Worm (Caenorhabditis elegans): ENCODE results near the gene C26D10.3.

Gene C26D10.3

DNA sequence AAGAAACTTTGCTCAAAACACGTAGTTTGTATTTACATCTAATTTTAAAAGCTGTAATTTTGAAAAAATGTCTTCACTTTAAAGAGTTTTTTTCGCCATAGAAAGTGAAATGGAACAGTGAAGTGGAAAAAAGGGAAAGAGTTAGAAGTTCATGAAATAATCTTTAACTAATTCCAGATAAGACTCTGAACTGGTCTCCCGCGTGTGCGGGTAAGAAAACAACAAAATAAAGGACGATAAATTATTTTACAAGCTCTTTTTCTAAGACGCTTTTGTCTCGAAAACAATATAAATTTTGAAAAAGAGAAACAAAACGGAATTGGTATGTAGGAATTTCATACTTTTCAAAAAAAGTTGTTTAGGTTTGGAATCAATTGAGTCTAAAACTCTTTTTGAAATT lies 8.5 kb upstream of the C26D10.3 start:
- TF ChIP-seq tab-1 (GFP tag; IDR thresholded peaks at IDR 0.05), result no peak
- no peak for TF ChIP-seq klf-2 (GFP tag; conservative IDR thresholded peaks at IDR 0.05)
- no peak for TF ChIP-seq ztf-23 (GFP tag; IDR thresholded peaks at IDR 0.05)
- TF ChIP-seq flt-1 (GFP tag; IDR thresholded peaks at IDR 0.05), result no peak
- TF ChIP-seq med-1 (GFP tag; optimal IDR thresholded peaks at IDR 0.05; ENCODE audit: insufficient read depth), result no peak
- no peak for TF ChIP-seq T22C8.4 (GFP tag; IDR thresholded peaks at IDR 0.05)
- TF ChIP-seq cog-1 (tag; optimal IDR thresholded peaks at IDR 0.05), result no peak
- TF ChIP-seq ztf-29 (GFP tag; IDR thresholded peaks at IDR 0.05), result no peak
- TF ChIP-seq ref-1 (GFP tag; conservative IDR thresholded peaks at IDR 0.05), result no peak

DNA sequence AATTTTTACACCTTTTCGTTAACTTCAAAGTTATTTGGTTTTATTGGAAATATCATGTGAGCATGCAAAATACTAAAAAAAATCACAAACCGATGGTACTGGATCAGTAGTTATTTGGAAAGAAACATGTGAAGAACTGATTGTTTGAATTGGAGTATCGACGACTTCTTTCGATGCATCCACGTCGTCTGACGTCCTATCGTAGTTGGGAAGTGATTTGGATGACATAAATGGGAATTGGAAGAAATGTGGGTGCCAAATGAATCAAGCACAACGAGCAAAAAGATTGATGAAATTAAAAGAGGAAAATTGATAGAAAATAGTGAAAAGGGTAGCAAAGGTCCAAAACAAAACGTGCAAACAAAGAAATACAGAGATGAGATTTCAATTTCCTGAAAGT lies 3.9 kb upstream of the C26D10.3 start, which contains the start of gene shw-1:
Gene shw-1 (minus strand): TSS at position 228 of the 400 bp plus-strand sequence.
- TF ChIP-seq flt-1 (GFP tag; IDR thresholded peaks at IDR 0.05), result no peak
- TF ChIP-seq ztf-23 (GFP tag; IDR thresholded peaks at IDR 0.05), result no peak
- no peak for TF ChIP-seq ztf-29 (GFP tag; IDR thresholded peaks at IDR 0.05)
- TF ChIP-seq T22C8.4 (GFP tag; IDR thresholded peaks at IDR 0.05), result no peak
- TF ChIP-seq tab-1 (GFP tag; IDR thresholded peaks at IDR 0.05), result no peak
- TF ChIP-seq cog-1 (tag; optimal IDR thresholded peaks at IDR 0.05), result no peak
- TF ChIP-seq ref-1 (GFP tag; conservative IDR thresholded peaks at IDR 0.05), result no peak
- no peak for TF ChIP-seq klf-2 (GFP tag; conservative IDR thresholded peaks at IDR 0.05)
- no peak for TF ChIP-seq med-1 (GFP tag; optimal IDR thresholded peaks at IDR 0.05; ENCODE audit: insufficient read depth)

DNA sequence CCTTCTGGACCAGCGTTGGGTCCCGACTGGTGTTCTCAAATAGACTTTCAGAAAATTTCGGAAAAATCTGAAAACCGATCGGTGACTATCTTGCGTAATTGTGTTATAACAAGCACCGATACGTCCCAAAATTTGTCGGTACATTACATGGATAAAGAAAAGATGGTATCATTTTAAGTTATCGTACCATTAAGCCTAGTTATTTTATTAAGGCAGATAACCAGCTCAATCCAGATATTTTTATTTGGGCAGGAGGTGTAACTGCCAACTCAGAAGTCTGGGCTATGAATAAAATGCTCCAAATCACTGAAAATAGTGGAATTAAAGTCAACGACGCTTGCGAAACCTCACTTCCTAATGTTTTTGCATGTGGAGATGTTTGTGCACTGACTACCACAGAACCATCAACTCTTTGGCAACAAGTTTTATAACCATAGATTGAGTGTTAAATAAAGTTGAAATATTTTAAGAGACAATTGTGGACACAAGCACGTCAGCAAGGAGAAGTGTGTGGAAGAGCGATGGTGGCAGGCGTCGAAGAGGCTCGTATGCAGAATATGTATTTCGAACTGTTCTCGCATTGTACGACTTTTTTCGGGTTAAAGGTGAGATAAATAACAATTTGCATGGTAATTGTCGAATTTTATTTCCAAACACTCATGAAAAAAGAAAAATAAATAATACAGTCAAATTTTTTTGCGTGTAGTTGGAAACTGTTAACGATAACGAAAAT lies 1.2 kb downstream of the C26D10.3 start:
- no peak for TF ChIP-seq cog-1 (tag; optimal IDR thresholded peaks at IDR 0.05)

DNA sequence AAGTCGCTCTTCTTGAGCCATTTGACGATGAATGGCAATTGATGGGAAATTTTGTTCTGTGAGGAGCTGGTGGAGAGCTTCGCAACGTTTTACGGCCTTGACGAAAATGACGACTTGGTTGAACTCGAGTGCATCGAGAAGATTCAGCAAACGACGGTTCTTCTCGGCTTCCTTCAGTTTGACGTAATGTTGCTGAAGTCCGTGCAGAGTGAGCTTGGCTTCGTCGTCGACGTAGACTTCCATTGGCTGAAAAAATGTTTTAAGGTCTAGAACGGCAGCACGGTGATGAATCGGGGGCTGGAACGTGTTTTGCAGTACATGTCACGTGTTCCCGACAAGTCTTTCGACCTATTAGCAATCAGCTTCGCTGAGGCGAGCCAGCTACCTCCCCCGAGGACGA lies 2.3 kb downstream of the C26D10.3 start:
- no peak for TF ChIP-seq med-1 (GFP tag; optimal IDR thresholded peaks at IDR 0.05; ENCODE audit: insufficient read depth)
- no peak for TF ChIP-seq ref-1 (GFP tag; conservative IDR thresholded peaks at IDR 0.05)
- TF ChIP-seq ztf-23 (GFP tag; IDR thresholded peaks at IDR 0.05), result no peak
- TF ChIP-seq flt-1 (GFP tag; IDR thresholded peaks at IDR 0.05), result no peak
- no peak for TF ChIP-seq klf-2 (GFP tag; conservative IDR thresholded peaks at IDR 0.05)
- TF ChIP-seq cog-1 (tag; optimal IDR thresholded peaks at IDR 0.05), result no peak
- TF ChIP-seq ztf-29 (GFP tag; IDR thresholded peaks at IDR 0.05), result no peak

DNA sequence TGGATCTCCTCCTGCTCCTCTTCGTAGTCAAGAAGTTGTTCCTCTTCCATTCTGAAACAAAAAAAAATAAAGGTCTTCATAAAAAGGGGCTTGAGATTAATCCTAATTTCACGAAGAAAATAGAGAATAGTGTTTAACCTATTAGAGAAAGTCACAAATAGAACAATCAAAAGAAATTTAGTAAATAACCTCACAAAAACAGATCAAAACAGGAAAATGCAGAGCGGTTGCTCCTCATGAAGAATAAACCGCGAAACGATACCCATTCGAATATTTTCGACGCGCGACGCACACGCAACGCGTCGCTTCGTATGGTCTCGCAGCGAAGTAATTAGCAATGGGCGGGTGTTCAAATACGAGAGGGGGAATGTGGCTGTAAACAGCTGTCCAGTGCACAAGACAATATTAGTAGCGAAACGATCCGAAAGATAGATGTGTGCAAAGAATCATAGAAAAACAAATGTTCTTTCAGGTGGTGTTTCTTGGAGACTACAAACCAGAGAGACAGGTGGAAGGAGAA lies 3.7 kb downstream of the C26D10.3 start, which contains the start of gene hel-1:
Gene hel-1 (minus strand): TSS at position 51 of the 520 bp plus-strand sequence.
- no peak; the same call in 1 of the 2 replicates for TF ChIP-seq flt-1 (GFP tag; IDR thresholded peaks at IDR 0.05)
- TF ChIP-seq klf-2 (GFP tag; conservative IDR thresholded peaks at IDR 0.05), result no peak
- TF ChIP-seq ztf-23 (GFP tag; IDR thresholded peaks at IDR 0.05), result no peak
- peak; percentile 74 for TF ChIP-seq cog-1 (tag; optimal IDR thresholded peaks at IDR 0.05)
- no peak for TF ChIP-seq T22C8.4 (GFP tag; IDR thresholded peaks at IDR 0.05)
- no peak for TF ChIP-seq ztf-29 (GFP tag; IDR thresholded peaks at IDR 0.05)
- TF ChIP-seq ref-1 (GFP tag; conservative IDR thresholded peaks at IDR 0.05), result no peak
- TF ChIP-seq med-1 (GFP tag; optimal IDR thresholded peaks at IDR 0.05; ENCODE audit: insufficient read depth), result no peak
- TF ChIP-seq tab-1 (GFP tag; IDR thresholded peaks at IDR 0.05), result 0 out of 2 replicates have a peak, but pooled peaks have one; percentile 12

DNA sequence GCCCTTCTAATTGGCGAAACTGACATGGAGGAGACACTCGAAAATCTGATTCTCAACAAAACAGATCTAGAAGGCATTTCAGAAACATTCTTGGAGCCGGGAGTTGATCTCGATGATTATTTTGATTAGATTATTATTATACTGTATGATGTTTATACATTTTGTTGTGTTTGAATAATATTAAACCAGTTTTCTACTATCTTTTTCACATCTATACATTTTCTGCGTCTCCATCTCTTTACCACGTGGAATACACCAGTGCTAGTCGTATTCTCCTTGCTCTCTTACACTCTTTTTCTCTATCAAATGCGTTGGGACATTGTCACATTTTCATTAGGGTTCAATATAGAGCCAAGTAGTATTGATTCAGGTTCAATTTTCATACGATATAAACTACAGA lies 4.3 kb downstream of the C26D10.3 start, which contains the start of gene C26D10.4:
Gene C26D10.4 (plus strand): TSS at position 301 of the 400 bp plus-strand sequence.
- TF ChIP-seq cog-1 (tag; optimal IDR thresholded peaks at IDR 0.05) (no peak), T22C8.4 (GFP tag; IDR thresholded peaks at IDR 0.05) (no peak), med-1 (GFP tag; optimal IDR thresholded peaks at IDR 0.05; ENCODE audit: insufficient read depth) (no peak), klf-2 (GFP tag; conservative IDR thresholded peaks at IDR 0.05) (no peak), tab-1 (GFP tag; IDR thresholded peaks at IDR 0.05) (no peak), ztf-29 (GFP tag; IDR thresholded peaks at IDR 0.05) (no peak), flt-1 (GFP tag; IDR thresholded peaks at IDR 0.05) (no peak), ztf-23 (GFP tag; IDR thresholded peaks at IDR 0.05) (no peak), ref-1 (GFP tag; conservative IDR thresholded peaks at IDR 0.05) (no peak)

DNA sequence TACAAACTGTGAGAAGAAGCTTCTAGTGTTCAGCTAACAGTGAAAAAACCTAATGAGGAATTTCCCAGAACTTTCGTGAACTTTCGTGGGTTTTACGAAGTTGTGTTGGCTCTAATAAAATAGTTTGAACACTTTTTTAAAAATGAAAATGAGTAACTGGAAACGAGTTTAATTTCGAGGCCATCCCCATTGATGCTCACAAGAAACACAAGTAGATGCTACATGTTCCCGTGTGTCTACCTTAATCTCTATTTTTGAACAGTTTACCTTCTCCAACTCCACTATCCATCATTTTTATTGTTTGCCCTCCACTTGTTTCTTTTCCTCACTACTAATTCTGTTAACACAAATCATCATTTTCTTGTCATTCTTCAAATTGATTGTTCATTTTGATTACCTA lies 8.5 kb downstream of the C26D10.3 start, which contains the start of gene C26D10.7:
Gene C26D10.7 (plus strand): TSS at position 301 of the 400 bp plus-strand sequence.
- TF ChIP-seq ztf-29 (GFP tag; IDR thresholded peaks at IDR 0.05), result no peak
- no peak for TF ChIP-seq klf-2 (GFP tag; conservative IDR thresholded peaks at IDR 0.05)
- no peak for TF ChIP-seq T22C8.4 (GFP tag; IDR thresholded peaks at IDR 0.05)
- TF ChIP-seq flt-1 (GFP tag; IDR thresholded peaks at IDR 0.05), result no peak
- no peak for TF ChIP-seq med-1 (GFP tag; optimal IDR thresholded peaks at IDR 0.05; ENCODE audit: insufficient read depth)
- TF ChIP-seq ref-1 (GFP tag; conservative IDR thresholded peaks at IDR 0.05), result no peak
- TF ChIP-seq ztf-23 (GFP tag; IDR thresholded peaks at IDR 0.05), result no peak
- TF ChIP-seq cog-1 (tag; optimal IDR thresholded peaks at IDR 0.05), result no peak
- no peak for TF ChIP-seq tab-1 (GFP tag; IDR thresholded peaks at IDR 0.05)

DNA sequence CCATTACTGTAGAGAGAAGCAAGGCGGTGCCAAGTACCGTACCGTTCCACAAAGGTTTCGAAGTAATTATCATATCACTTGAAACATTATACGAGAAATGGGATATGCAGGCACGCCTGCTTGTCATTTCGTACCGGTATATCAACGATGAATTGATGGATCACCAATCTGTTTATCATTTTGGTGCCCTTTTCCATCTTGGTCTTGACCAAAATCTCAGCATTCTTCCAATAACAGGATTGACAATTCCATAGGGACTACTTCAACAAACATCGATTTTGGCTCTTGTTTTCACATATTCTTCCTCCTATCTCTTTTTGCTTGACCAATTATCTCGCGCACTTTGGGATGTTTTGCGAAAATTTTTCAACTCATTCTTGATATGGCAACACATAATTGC lies 13.9 kb downstream of the C26D10.3 start:
- TF ChIP-seq ref-1 (GFP tag; conservative IDR thresholded peaks at IDR 0.05) (no peak), cog-1 (tag; optimal IDR thresholded peaks at IDR 0.05) (no peak), ztf-29 (GFP tag; IDR thresholded peaks at IDR 0.05) (no peak), flt-1 (GFP tag; IDR thresholded peaks at IDR 0.05) (no peak), tab-1 (GFP tag; IDR thresholded peaks at IDR 0.05) (no peak), ztf-23 (GFP tag; IDR thresholded peaks at IDR 0.05) (no peak), med-1 (GFP tag; optimal IDR thresholded peaks at IDR 0.05; ENCODE audit: insufficient read depth) (no peak), T22C8.4 (GFP tag; IDR thresholded peaks at IDR 0.05) (no peak), klf-2 (GFP tag; conservative IDR thresholded peaks at IDR 0.05) (no peak)

DNA sequence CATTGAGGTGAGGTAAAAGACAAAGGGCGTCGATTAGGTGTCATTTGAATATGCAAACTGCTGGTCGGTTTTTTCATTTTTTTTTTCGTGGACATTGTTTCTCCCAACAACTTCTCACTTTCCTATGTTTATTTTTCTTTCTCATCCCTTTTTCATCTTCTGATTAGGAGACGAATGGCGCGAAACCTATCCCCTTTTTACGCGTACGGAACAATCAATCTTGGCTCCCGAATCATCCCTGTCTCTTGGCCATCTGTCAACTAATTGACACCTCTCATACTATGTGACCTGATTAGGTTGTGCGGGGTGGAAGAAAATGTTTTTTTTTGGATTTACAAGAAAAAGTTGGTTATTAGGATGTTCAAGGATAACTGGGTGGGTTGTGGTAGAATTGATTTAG lies 19.6 kb downstream of the C26D10.3 start:
- TF ChIP-seq klf-2 (GFP tag; conservative IDR thresholded peaks at IDR 0.05) (no peak), tab-1 (GFP tag; IDR thresholded peaks at IDR 0.05) (no peak), ref-1 (GFP tag; conservative IDR thresholded peaks at IDR 0.05) (no peak), flt-1 (GFP tag; IDR thresholded peaks at IDR 0.05) (no peak), ztf-23 (GFP tag; IDR thresholded peaks at IDR 0.05) (no peak), ztf-29 (GFP tag; IDR thresholded peaks at IDR 0.05) (no peak), med-1 (GFP tag; optimal IDR thresholded peaks at IDR 0.05; ENCODE audit: insufficient read depth) (no peak), T22C8.4 (GFP tag; IDR thresholded peaks at IDR 0.05) (no peak), cog-1 (tag; optimal IDR thresholded peaks at IDR 0.05) (no peak)

All from whole organism, midembryonic.